Worm (Caenorhabditis elegans) whole organism, L4 larva: Measurements from ENCODE around the gene Y54G2A.52.

ENCODE experiments used
- F37D6.2 ChIP-seq: sonication (generic microtip); optimal IDR thresholded peaks from 2 replicates; lab custom pipeline; 2016; ENCODE audit warnings: mild to moderate bottlenecking, missing genetic modification characterization, missing compliant biosample characterization
- F44E2.7 ChIP-seq: fragments of 200-800 bp; sonication (Bioruptor generic); IDR thresholded peaks from 2 replicates; pipeline ENCODE4 v2.1.2; 2022; ENCODE audit warnings: missing genetic modification characterization, missing compliant biosample characterization
- Y75B8A.6 ChIP-seq: fragments of 200-800 bp; sonication (Bioruptor generic); IDR thresholded peaks from 2 replicates; pipeline ENCODE4 v1.3.6; 2022; ENCODE audit warnings: missing genetic modification reagents, missing genetic modification characterization, missing compliant biosample characterization
- attf-4 ChIP-seq: sonication (generic microtip); optimal IDR thresholded peaks from 3 replicates; lab custom pipeline; 2017; ENCODE audit warnings: missing biosample characterization, missing genetic modification characterization
- ceh-28 ChIP-seq: fragments of 150-350 bp; optimal IDR thresholded peaks from 2 replicates; lab custom pipeline; 2014; ENCODE audit warnings: missing biosample characterization, missing genetic modification reagents, missing genetic modification characterization
- ceh-32 ChIP-seq: sonication (generic microtip); optimal IDR thresholded peaks from 2 replicates; lab custom pipeline; 2016; ENCODE audit warnings: mild to moderate bottlenecking, missing genetic modification characterization, missing compliant biosample characterization; ENCODE audit not compliant: poor library complexity
- ceh-44 ChIP-seq: fragments of 200-800 bp; sonication (Bioruptor generic); IDR thresholded peaks from 2 replicates; pipeline ENCODE4 v1.3.6; 2022; ENCODE audit warnings: missing genetic modification reagents, missing genetic modification characterization, missing compliant biosample characterization
- daf-16 ChIP-seq, 3 experiments: sonication (generic microtip); optimal IDR thresholded peaks; 2 replicates each; lab custom pipeline; 2016 to 2017; ENCODE audit warnings: missing genetic modification characterization in 3 of 3, missing genetic modification reagents in 3 of 3, mild to moderate bottlenecking in 2 of 3, missing compliant biosample characterization in 2 of 3, missing biosample characterization in 1 of 3, moderate library complexity in 1 of 3
- dmd-9 ChIP-seq: fragments of 200-800 bp; sonication (Bioruptor generic); IDR thresholded peaks from 2 replicates; pipeline ENCODE4 v1.3.6; 2022; ENCODE audit warnings: missing genetic modification reagents, missing genetic modification characterization, missing compliant biosample characterization
- dpl-1 ChIP-seq: fragments of 150-350 bp; optimal IDR thresholded peaks from 2 replicates; lab custom pipeline; 2014; ENCODE audit warnings: missing biosample characterization, missing genetic modification reagents, missing genetic modification characterization
- dve-1 ChIP-seq: sonication (generic microtip); optimal IDR thresholded peaks from 2 replicates; lab custom pipeline; 2017; ENCODE audit warnings: antibody characterized with exemption, mild to moderate bottlenecking, missing genetic modification characterization, missing compliant biosample characterization; ENCODE audit not compliant: insufficient read depth
- egl-27 ChIP-seq: sonication (generic microtip); optimal IDR thresholded peaks from 3 replicates; lab custom pipeline; 2017; ENCODE audit warnings: missing biosample characterization, missing genetic modification reagents, missing genetic modification characterization
- hlh-11 ChIP-seq: fragments of 200-800 bp; sonication (Bioruptor generic); optimal IDR thresholded peaks from 2 replicates; lab custom pipeline; 2018; ENCODE audit warnings: mild to moderate bottlenecking, missing genetic modification characterization, missing compliant biosample characterization
- jun-1 ChIP-seq: fragments of 150-350 bp; optimal IDR thresholded peaks from 2 replicates; lab custom pipeline; 2014; ENCODE audit warnings: missing biosample characterization, missing genetic modification reagents, missing genetic modification characterization
- lin-13 ChIP-seq: fragments of 150-350 bp; optimal IDR thresholded peaks from 2 replicates; lab custom pipeline; 2014; ENCODE audit warnings: missing biosample characterization, missing genetic modification reagents, missing genetic modification characterization
- mdt-29 ChIP-seq: fragments of 200-800 bp; sonication (Bioruptor generic); IDR thresholded peaks from 2 replicates; pipeline ENCODE4 v1.3.6; 2022; ENCODE audit warnings: missing genetic modification reagents, missing genetic modification characterization, missing compliant biosample characterization
- mep-1 ChIP-seq: fragments of 150-350 bp; sonication (generic microtip); optimal IDR thresholded peaks from 3 replicates; lab custom pipeline; 2014; ENCODE audit warnings: missing biosample characterization, missing genetic modification characterization
- mes-2 ChIP-seq: sonication (generic microtip); optimal IDR thresholded peaks from 2 replicates; lab custom pipeline; 2016; ENCODE audit warnings: missing genotype, mild to moderate bottlenecking, missing genetic modification characterization, missing compliant biosample characterization; ENCODE audit not compliant: poor library complexity, severe bottlenecking
- mxl-3 ChIP-seq: fragments of 200-800 bp; sonication (Bioruptor generic); optimal IDR thresholded peaks from 2 replicates; lab custom pipeline; 2018; ENCODE audit warnings: mild to moderate bottlenecking, missing genetic modification characterization, missing compliant biosample characterization
- nhr-102 ChIP-seq: sonication (generic microtip); optimal IDR thresholded peaks from 2 replicates; lab custom pipeline; 2016; ENCODE audit warnings: mild to moderate bottlenecking, missing genetic modification characterization, moderate library complexity, missing compliant biosample characterization
- nhr-25 ChIP-seq: sonication (generic microtip); optimal IDR thresholded peaks from 2 replicates; lab custom pipeline; 2017; ENCODE audit warnings: missing genetic modification characterization, mild to moderate bottlenecking, missing compliant biosample characterization, antibody characterized with exemption, moderate library complexity, borderline replicate concordance; ENCODE audit not compliant: insufficient read depth
- nhr-28 ChIP-seq: fragments of 150-350 bp; optimal IDR thresholded peaks from 2 replicates; lab custom pipeline; 2014; ENCODE audit warnings: missing biosample characterization, missing genetic modification characterization
- nhr-42 ChIP-seq: fragments of 200-800 bp; sonication (Bioruptor generic); IDR thresholded peaks from 2 replicates; pipeline ENCODE4 v1.3.6; 2022; ENCODE audit warnings: missing genetic modification characterization, missing compliant biosample characterization
- pqm-1 ChIP-seq: sonication (generic microtip); optimal IDR thresholded peaks from 2 replicates; lab custom pipeline; 2017; ENCODE audit warnings: missing biosample characterization, missing genetic modification characterization
- skn-1 ChIP-seq: fragments of 150-350 bp; optimal IDR thresholded peaks from 2 replicates; lab custom pipeline; 2014; ENCODE audit warnings: missing biosample characterization, missing genetic modification characterization
- snpc-4 ChIP-seq: fragments of 150-350 bp; optimal IDR thresholded peaks from 2 replicates; lab custom pipeline; 2014; ENCODE audit warnings: missing biosample characterization, missing genetic modification characterization
- unc-130 ChIP-seq: sonication (generic microtip); optimal IDR thresholded peaks from 2 replicates; lab custom pipeline; 2016; ENCODE audit warnings: missing genetic modification reagents, missing genetic modification characterization, missing compliant biosample characterization
- unc-62 ChIP-seq, 3 experiments: fragments of 150-350 bp in 1 of 3; sonication (generic microtip); optimal IDR thresholded peaks in 2 of 3; peaks in 1 of 3; 1 replicate in 1 of 3; 2 replicates in 2 of 3; lab custom pipeline; 2014 to 2017; ENCODE audit warnings: missing biosample characterization in 3 of 3, missing genetic modification characterization in 3 of 3, missing genetic modification reagents in 3 of 3, missing genotype in 1 of 3
- vab-7 ChIP-seq: fragments of 200-800 bp; sonication (Bioruptor generic); IDR thresholded peaks from 2 replicates; pipeline ENCODE4 v1.3.6; 2022; ENCODE audit warnings: missing genetic modification reagents, missing genetic modification characterization, missing compliant biosample characterization
- zfp-2 ChIP-seq: sonication (generic microtip); optimal IDR thresholded peaks from 2 replicates; lab custom pipeline; 2016; ENCODE audit warnings: mild to moderate bottlenecking, missing genetic modification characterization, missing compliant biosample characterization
- zfp-3 ChIP-seq: fragments of 200-800 bp; sonication (Bioruptor generic); conservative IDR thresholded peaks from 2 replicates; pipeline ENCODE4 v1.3.6; 2022; ENCODE audit warnings: missing genetic modification reagents, missing genetic modification characterization, missing compliant biosample characterization

Y54G2A.52 gene

ce11 chrIV:2753541-2753940 lies 44.9 kb downstream of the Y54G2A.52 start:
- TF ChIP-seq dve-1 (tag; lab: Kevin White, UChicago) (no peak), pqm-1 (tag; lab: Kevin White, UChicago) (no peak), attf-4 (tag; lab: Kevin White, UChicago) (no peak)
- TF ChIP-seq, all 104 proteins: peak for 0

- no peak for TF ChIP-seq mes-2 (tag; lab: Kevin White, UChicago)
- TF ChIP-seq vab-7 (GFP tag; lab: Robert Waterston, UW), result no peak
- TF ChIP-seq nhr-42, result no peak
- TF ChIP-seq zfp-3 (GFP tag; lab: Robert Waterston, UW), result no peak
- TF ChIP-seq mep-1, result no peak
- no peak for TF ChIP-seq lin-13 (GFP tag; lab: Kevin White, UChicago)
- TF ChIP-seq zfp-2 (tag; lab: Kevin White, UChicago), result no peak
- no peak for TF ChIP-seq nhr-102 (tag; lab: Kevin White, UChicago)
- TF ChIP-seq ceh-44 (GFP tag; lab: Robert Waterston, UW), result no peak
- TF ChIP-seq unc-130 (GFP tag; lab: Kevin White, UChicago), result no peak
- TF ChIP-seq dpl-1 (GFP tag; lab: Kevin White, UChicago), result no peak
- no peak for TF ChIP-seq snpc-4 (tag; lab: Kevin White, UChicago)
- TF ChIP-seq F44E2.7, result no peak
- TF ChIP-seq mdt-29 (GFP tag; lab: Robert Waterston, UW), result no peak
Observed at ce11 chrIV:2751568-2751967, 46.9 kb downstream of the Y54G2A.52 start, which contains the start of gene Y54G2A.41. Y54G2A.41 (plus strand) TSS chrIV:2751868.

- TF ChIP-seq unc-62 (GFP tag; optimal IDR thresholded peaks at IDR 0.05 in 1 of 2; lab: Kevin White, UChicago), result peak in 1 of 2 experiments; percentile 95
- TF ChIP-seq unc-62 (tag; optimal IDR thresholded peaks at IDR 0.05; lab: Kevin White, UChicago), result no peak
- TF ChIP-seq dmd-9, result no peak
- TF ChIP-seq F37D6.2 (tag; lab: Kevin White, UChicago), result no peak
- TF ChIP-seq jun-1, result no peak
- TF ChIP-seq nhr-28 (tag; lab: Kevin White, UChicago), result no peak
- no peak for TF ChIP-seq hlh-11 (tag; lab: Kevin White, UChicago)
- no peak for TF ChIP-seq ceh-28 (tag; lab: Kevin White, UChicago)
- TF ChIP-seq, all 104 proteins: peak for 1
Observed at ce11 chrIV:2750607-2751006, 47.9 kb downstream of the Y54G2A.52 start.

- TF ChIP-seq unc-62 (GFP tag; optimal IDR thresholded peaks at IDR 0.05 in 1 of 2; lab: Kevin White, UChicago), result peak in 1 of 2 experiments; percentile 90
- TF ChIP-seq unc-62 (tag; optimal IDR thresholded peaks at IDR 0.05; lab: Kevin White, UChicago), result no peak
- TF ChIP-seq mdt-29 (GFP tag; lab: Robert Waterston, UW), result no peak
- no peak for TF ChIP-seq daf-16 (GFP tag; optimal IDR thresholded peaks at IDR 0.05; lab: Kevin White, UChicago)
- TF ChIP-seq daf-16 (tag; optimal IDR thresholded peaks at IDR 0.05; lab: Kevin White, UChicago), result peak; percentile 67
- no peak for TF ChIP-seq Y75B8A.6 (GFP tag; lab: Robert Waterston, UW)
- no peak for TF ChIP-seq F37D6.2 (tag; lab: Kevin White, UChicago)
- TF ChIP-seq nhr-28 (tag; lab: Kevin White, UChicago), result peak; percentile 23
- no peak for TF ChIP-seq dmd-9
- TF ChIP-seq ceh-32 (tag; lab: Kevin White, UChicago), result no peak
- peak; percentile 31 for TF ChIP-seq mxl-3 (GFP tag; lab: Kevin White, UChicago)
- TF ChIP-seq nhr-25, result no peak
- no peak for TF ChIP-seq nhr-42
- no peak for TF ChIP-seq skn-1 (tag; lab: Kevin White, UChicago)
- TF ChIP-seq pqm-1 (tag; lab: Kevin White, UChicago), result peak; percentile 10
- TF ChIP-seq zfp-3 (GFP tag; lab: Robert Waterston, UW), result no peak
- no peak for TF ChIP-seq egl-27
Observed at ce11 chrIV:2748863-2749451, 49.5 kb downstream of the Y54G2A.52 start.
